Worm (Caenorhabditis elegans) whole organism, midembryonic: ENCODE measurements around the gene chil-8.

Experiments used
- T22C8.4 ChIP-seq: fragments of 200-800 bp; sonication (Bioruptor generic); IDR thresholded peaks from 2 replicates; pipeline ENCODE4 v1.3.6; 2022; ENCODE audit warnings: missing genetic modification characterization, missing compliant biosample characterization
- cog-1 ChIP-seq: sonication (generic microtip); optimal IDR thresholded peaks from 2 replicates; lab custom pipeline; 2016; ENCODE audit warnings: missing genetic modification characterization, missing compliant biosample characterization
- flt-1 ChIP-seq: fragments of 200-800 bp; sonication (Bioruptor generic); IDR thresholded peaks from 2 replicates; pipeline ENCODE4 v1.3.6; 2022; ENCODE audit warnings: missing genetic modification characterization, missing compliant biosample characterization
- med-1 ChIP-seq: sonication (generic microtip); optimal IDR thresholded peaks from 2 replicates; lab custom pipeline; 2017; ENCODE audit warnings: missing genetic modification characterization, mild to moderate bottlenecking, missing compliant biosample characterization, antibody characterized with exemption, missing genetic modification reagents; ENCODE audit not compliant: insufficient read depth
- ref-1 ChIP-seq: fragments of 200-800 bp; sonication (Bioruptor generic); conservative IDR thresholded peaks from 2 replicates; pipeline ENCODE4 v1.3.6; 2022; ENCODE audit warnings: missing genetic modification reagents, missing genetic modification characterization, missing compliant biosample characterization
- tab-1 ChIP-seq: fragments of 200-800 bp; sonication (Bioruptor generic); IDR thresholded peaks from 2 replicates; pipeline ENCODE4 v1.3.6; 2022; ENCODE audit warnings: missing genetic modification characterization, missing compliant biosample characterization
- ztf-23 ChIP-seq: fragments of 200-800 bp; sonication (Bioruptor generic); IDR thresholded peaks from 2 replicates; pipeline ENCODE4 v1.3.6; 2022; ENCODE audit warnings: missing genetic modification reagents, missing genetic modification characterization, missing compliant biosample characterization

DNA sequence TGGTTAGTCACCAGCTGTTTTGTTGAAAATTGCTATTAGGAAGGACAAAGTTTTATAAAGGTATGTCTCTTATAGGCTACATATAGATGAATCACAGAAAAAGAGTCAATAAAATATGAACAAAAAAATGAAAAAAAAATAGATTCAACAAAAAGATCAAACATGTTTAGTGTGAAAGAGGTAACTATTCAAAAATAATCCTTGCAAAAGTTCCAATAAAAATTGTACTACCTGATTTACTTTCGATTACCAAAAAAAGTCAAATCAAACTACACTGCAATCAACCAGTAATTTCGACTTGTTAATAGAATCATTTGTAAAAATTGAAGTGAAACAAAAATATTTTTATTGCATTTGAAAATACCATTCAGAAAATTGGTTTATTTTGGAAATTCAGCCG is 21.9 kb downstream of the chil-8 start, which contains the start of gene ZK938.10:
- TF ChIP-seq flt-1 (GFP tag; lab: Robert Waterston, UW), result no peak
- no peak for TF ChIP-seq ztf-23 (GFP tag; lab: Robert Waterston, UW)
- TF ChIP-seq tab-1 (GFP tag; lab: Robert Waterston, UW), result no peak
- no peak for TF ChIP-seq ref-1
- no peak for TF ChIP-seq cog-1
- no peak for TF ChIP-seq med-1 (GFP tag; lab: Kevin White, UChicago)
- no peak for TF ChIP-seq T22C8.4 (GFP tag; lab: Robert Waterston, UW)
